Worm (Caenorhabditis elegans): ENCODE data around the gene ugt-58.

DNA sequence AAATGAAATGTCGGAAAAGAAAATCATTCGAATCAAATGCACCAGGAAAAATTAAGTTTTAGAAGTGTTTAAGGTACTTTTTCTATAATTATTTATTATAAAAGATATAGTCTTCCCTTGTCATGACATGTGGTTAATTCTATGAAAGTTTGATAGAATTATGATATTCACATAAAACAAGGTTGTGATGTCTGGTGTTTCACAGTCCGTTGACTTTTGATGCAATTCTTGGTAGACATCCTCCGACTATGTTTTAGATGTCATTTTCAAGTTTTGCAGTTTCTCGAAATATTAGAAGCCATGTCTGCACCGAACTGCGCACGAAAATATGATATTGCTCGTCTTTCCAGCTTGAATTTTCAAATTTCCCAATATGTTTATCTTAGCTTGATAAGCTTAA is 42.2 kb downstream of the ugt-58 start, which contains the start of gene sra-7:
- TF ChIP-seq snpc-4 (tag; optimal IDR thresholded peaks at IDR 0.05) (no peak), skn-1 (tag; optimal IDR thresholded peaks at IDR 0.05) (no peak), unc-39 (tag; optimal IDR thresholded peaks at IDR 0.05) (no peak), alr-1 (tag; optimal IDR thresholded peaks at IDR 0.05) (no peak), nhr-10 (tag; optimal IDR thresholded peaks at IDR 0.05) (no peak), ztf-4 (tag; optimal IDR thresholded peaks at IDR 0.05) (no peak), nhr-129 (tag; optimal IDR thresholded peaks at IDR 0.05) (no peak), ztf-11 (tag; optimal IDR thresholded peaks at IDR 0.05) (no peak), ama-1 (optimal IDR thresholded peaks at IDR 0.05) (no peak), fos-1 (tag; optimal IDR thresholded peaks at IDR 0.05) (no peak)

All from whole organism, L2 larva.